Fruit fly (Drosophila melanogaster) whole organism, embryonic: ENCODE measurements around the gene CG7546.
A peak's percentile ranks its signal among the peaks of the same experiment; 100 is the strongest.

Experiments
- Awh ChIP-seq: fragments of 200-800 bp; sonication (Bioruptor generic); IDR thresholded peaks from 2 replicates; pipeline ENCODE4, ENCODE4 v1.3.6; 2022; ENCODE audit warnings: missing biosample characterization, missing genetic modification characterization
- B-H1 ChIP-seq: fragments of 200-800 bp; sonication (Bioruptor generic); IDR thresholded peaks from 3 replicates; pipeline ENCODE4 v1.3.6; 2022; ENCODE audit warnings: missing biosample characterization, missing genetic modification characterization
- CG10267 ChIP-seq: fragments of 200-800 bp; sonication (Bioruptor generic); optimal IDR thresholded peaks from 2 replicates; lab custom pipeline; 2018; ENCODE audit warnings: missing biosample characterization, mild to moderate bottlenecking, missing genetic modification characterization, moderate library complexity
- CG10979 ChIP-seq: fragments of 200-800 bp; sonication (Bioruptor generic); optimal IDR thresholded peaks from 2 replicates; lab custom pipeline; 2018; ENCODE audit warnings: missing biosample characterization, mild to moderate bottlenecking, missing genetic modification characterization, moderate library complexity
- CG11504 ChIP-seq: fragments of 200-800 bp; sonication (Bioruptor generic); optimal IDR thresholded peaks from 3 replicates; lab custom pipeline; 2019; ENCODE audit warnings: missing biosample characterization, mild to moderate bottlenecking, missing genetic modification characterization, moderate library complexity
- CG12391 ChIP-seq: fragments of 200-800 bp; sonication (Bioruptor generic); optimal IDR thresholded peaks from 3 replicates; lab custom pipeline; 2018; ENCODE audit warnings: missing biosample characterization, mild to moderate bottlenecking, missing genetic modification characterization, moderate library complexity
- CG13287 ChIP-seq: fragments of 200-800 bp; sonication (Bioruptor generic); IDR thresholded peaks from 2 replicates; pipeline ENCODE4 v1.3.6; 2022; ENCODE audit warnings: missing biosample characterization, missing genetic modification characterization; ENCODE audit not compliant: partially characterized antibody
- CG14710 ChIP-seq: fragments of 200-800 bp; sonication (Bioruptor generic); optimal IDR thresholded peaks from 3 replicates; lab custom pipeline; 2019; ENCODE audit warnings: missing biosample characterization, mild to moderate bottlenecking, missing genetic modification characterization, moderate library complexity
- CG2129 ChIP-seq: fragments of 200-800 bp; sonication (Bioruptor generic); IDR thresholded peaks from 2 replicates; pipeline ENCODE4 v1.3.6; 2022; ENCODE audit warnings: missing biosample characterization, missing genetic modification characterization; ENCODE audit not compliant: partially characterized antibody
- CG30403 ChIP-seq: fragments of 200-800 bp; sonication (Bioruptor generic); optimal IDR thresholded peaks from 3 replicates; lab custom pipeline; 2016; ENCODE audit warnings: missing biosample characterization, missing genetic modification characterization
- CG31365 ChIP-seq: fragments of 200-800 bp; sonication (Bioruptor generic); optimal IDR thresholded peaks from 2 replicates; lab custom pipeline; 2018; ENCODE audit warnings: missing biosample characterization, mild to moderate bottlenecking, missing genetic modification characterization
- CG4404 ChIP-seq: fragments of 200-800 bp; sonication (Bioruptor generic); IDR thresholded peaks from 2 replicates; pipeline ENCODE4 v1.3.6; 2022; ENCODE audit warnings: missing biosample characterization, missing genetic modification characterization
- CG4820 ChIP-seq: fragments of 200-800 bp; sonication (Bioruptor generic); optimal IDR thresholded peaks from 3 replicates; lab custom pipeline; 2016; ENCODE audit warnings: missing biosample characterization, missing genetic modification characterization
- CG7963 ChIP-seq: fragments of 200-800 bp; sonication (Bioruptor generic); IDR thresholded peaks from 3 replicates; pipeline ENCODE4 v1.3.6; 2022; ENCODE audit warnings: missing biosample characterization, missing genetic modification characterization; ENCODE audit not compliant: partially characterized antibody
- CG8359 ChIP-seq: fragments of 200-800 bp; sonication (Bioruptor generic); optimal IDR thresholded peaks from 2 replicates; lab custom pipeline; 2017; ENCODE audit warnings: missing biosample characterization, mild to moderate bottlenecking, missing genetic modification characterization, borderline replicate concordance
- CG9797 ChIP-seq: fragments of 200-800 bp; sonication (Bioruptor generic); optimal IDR thresholded peaks from 3 replicates; lab custom pipeline; 2018; ENCODE audit warnings: missing biosample characterization, mild to moderate bottlenecking, missing genetic modification characterization
- CTCF ChIP-seq: fragments of 200-800 bp; sonication (Bioruptor generic); optimal IDR thresholded peaks from 2 replicates; lab custom pipeline; 2017; ENCODE audit warnings: missing biosample characterization, mild to moderate bottlenecking, missing genetic modification characterization, moderate library complexity
- Dip3 ChIP-seq: fragments of 200-800 bp; sonication (Bioruptor generic); optimal IDR thresholded peaks from 3 replicates; lab custom pipeline; 2016; ENCODE audit warnings: missing biosample characterization, missing genetic modification characterization
- Dll ChIP-seq: fragments of 200-800 bp; sonication (Bioruptor generic); IDR thresholded peaks from 4 replicates; pipeline ENCODE4 v1.3.6; 2022; ENCODE audit warnings: missing biosample characterization, missing genetic modification characterization; ENCODE audit not compliant: partially characterized antibody
- Doc3 ChIP-seq: fragments of 200-800 bp; sonication (Bioruptor generic); IDR thresholded peaks from 3 replicates; pipeline ENCODE4 v1.3.6; 2022; ENCODE audit warnings: missing biosample characterization, missing genetic modification characterization; ENCODE audit not compliant: partially characterized antibody
- Drgx ChIP-seq: fragments of 200-800 bp; sonication (Bioruptor generic); IDR thresholded peaks from 2 replicates; pipeline ENCODE4 v1.3.6; 2022; ENCODE audit warnings: missing biosample characterization, missing genetic modification characterization
- E2f2 ChIP-seq: fragments of 200-800 bp; sonication (Bioruptor generic); IDR thresholded peaks from 2 replicates; pipeline ENCODE4 v1.3.6; 2022; ENCODE audit warnings: missing biosample characterization, missing genetic modification characterization
- Gug ChIP-seq: fragments of 200-800 bp; sonication (Bioruptor generic); IDR thresholded peaks from 4 replicates; pipeline ENCODE4 v1.3.6; 2022; ENCODE audit warnings: missing biosample characterization, missing genetic modification characterization
- HHEX ChIP-seq: fragments of 200-800 bp; sonication (Bioruptor generic); optimal IDR thresholded peaks from 3 replicates; lab custom pipeline; 2017; ENCODE audit warnings: missing biosample characterization, mild to moderate bottlenecking, missing genetic modification characterization, missing genetic modification reagents
- Hand ChIP-seq: fragments of 200-800 bp; sonication (Bioruptor generic); optimal IDR thresholded peaks from 2 replicates; lab custom pipeline; 2017; ENCODE audit warnings: mild to moderate bottlenecking, missing biosample characterization, missing genetic modification reagents, missing genetic modification characterization
- Hmr ChIP-seq: fragments of 200-800 bp; sonication (Bioruptor generic); optimal IDR thresholded peaks from 3 replicates; lab custom pipeline; 2017; ENCODE audit warnings: mild to moderate bottlenecking, missing biosample characterization, missing genetic modification reagents, missing genetic modification characterization
- Hr78 ChIP-seq, 2 experiments: fragments of 200-800 bp in 1 of 2; fragments of >200 bp in 1 of 2; sonication (Bioruptor generic) in 1 of 2; optimal IDR thresholded peaks; 2 replicates each; lab custom pipeline; 2017 to 2019; ENCODE audit warnings: missing biosample characterization in 2 of 2, missing genetic modification characterization in 2 of 2, mild to moderate bottlenecking in 1 of 2, moderate library complexity in 1 of 2
- Scr ChIP-seq: fragments of 200-800 bp; sonication (Bioruptor generic); IDR thresholded peaks from 2 replicates; pipeline ENCODE4 v1.3.6; 2022; ENCODE audit warnings: missing biosample characterization, missing genetic modification characterization; ENCODE audit not compliant: partially characterized antibody
- Sox100B ChIP-seq: fragments of 200-800 bp; sonication (Bioruptor generic); optimal IDR thresholded peaks from 3 replicates; lab custom pipeline; 2018; ENCODE audit warnings: missing biosample characterization, mild to moderate bottlenecking, missing genetic modification characterization
- cato ChIP-seq: fragments of 200-800 bp; sonication (Bioruptor generic); optimal IDR thresholded peaks from 2 replicates; lab custom pipeline; 2016; ENCODE audit warnings: missing biosample characterization, missing genetic modification characterization, borderline replicate concordance
- caup ChIP-seq: fragments of 200-800 bp; sonication (Bioruptor generic); optimal IDR thresholded peaks from 3 replicates; lab custom pipeline; 2017; ENCODE audit warnings: missing biosample characterization, mild to moderate bottlenecking, missing genetic modification characterization, moderate library complexity; ENCODE audit not compliant: severe bottlenecking
- ind ChIP-seq: fragments of 200-800 bp; sonication (Bioruptor generic); optimal IDR thresholded peaks from 3 replicates; lab custom pipeline; 2016; ENCODE audit warnings: missing biosample characterization, missing genetic modification characterization
- klu ChIP-seq: fragments of 200-800 bp; sonication (Bioruptor generic); IDR thresholded peaks from 2 replicates; pipeline ENCODE4 v1.3.6; 2022; ENCODE audit warnings: missing biosample characterization, missing genetic modification characterization
- pb ChIP-seq: fragments of 200-800 bp; sonication (Bioruptor generic); optimal IDR thresholded peaks from 3 replicates; lab custom pipeline; 2016; ENCODE audit warnings: missing biosample characterization, missing genetic modification characterization
- phol ChIP-seq: fragments of 200-800 bp; sonication (Bioruptor generic); optimal IDR thresholded peaks from 3 replicates; lab custom pipeline; 2018; ENCODE audit warnings: missing biosample characterization, mild to moderate bottlenecking, missing genetic modification characterization, moderate library complexity
- pita ChIP-seq: fragments of 200-800 bp; sonication (Bioruptor generic); optimal IDR thresholded peaks from 2 replicates; lab custom pipeline; 2017; ENCODE audit warnings: missing biosample characterization, mild to moderate bottlenecking, missing genetic modification characterization
- pzg ChIP-seq: fragments of 200-800 bp; sonication (Bioruptor generic); optimal IDR thresholded peaks from 3 replicates; lab custom pipeline; 2018; ENCODE audit warnings: missing biosample characterization, mild to moderate bottlenecking, missing genetic modification characterization, moderate library complexity
- stwl ChIP-seq: fragments of 200-800 bp; sonication (Bioruptor generic); optimal IDR thresholded peaks from 3 replicates; lab custom pipeline; 2018; ENCODE audit warnings: missing biosample characterization, mild to moderate bottlenecking, missing genetic modification characterization, moderate library complexity
- sug ChIP-seq: fragments of 200-800 bp; optimal IDR thresholded peaks from 2 replicates; lab custom pipeline; 2019; ENCODE audit warnings: missing biosample characterization, mild to moderate bottlenecking, missing genetic modification characterization, moderate library complexity
- tio ChIP-seq: fragments of 200-800 bp; sonication (Bioruptor generic); optimal IDR thresholded peaks from 2 replicates; lab custom pipeline; 2017; ENCODE audit warnings: missing biosample characterization, missing genetic modification characterization, inconsistent platforms
- trem ChIP-seq: fragments of 200-800 bp; optimal IDR thresholded peaks from 3 replicates; lab custom pipeline; 2019; ENCODE audit warnings: missing biosample characterization, mild to moderate bottlenecking, missing genetic modification characterization, moderate library complexity
- twi ChIP-seq: fragments of 200-800 bp; optimal IDR thresholded peaks from 2 replicates; lab custom pipeline; 2019; ENCODE audit warnings: missing biosample characterization, mild to moderate bottlenecking, missing genetic modification characterization, moderate library complexity
- tx ChIP-seq: fragments of 200-800 bp; sonication (Bioruptor generic); optimal IDR thresholded peaks from 2 replicates; lab custom pipeline; 2016; ENCODE audit warnings: missing biosample characterization, missing genetic modification characterization
- unpg ChIP-seq: fragments of 200-800 bp; sonication (Bioruptor generic); optimal IDR thresholded peaks from 3 replicates; lab custom pipeline; 2018; ENCODE audit warnings: missing biosample characterization, mild to moderate bottlenecking, missing genetic modification characterization, moderate library complexity
- vvl ChIP-seq: fragments of 200-800 bp; sonication (Bioruptor generic); IDR thresholded peaks from 2 replicates; pipeline ENCODE4 v1.3.6; 2022; ENCODE audit warnings: missing biosample characterization, missing genetic modification characterization
- z ChIP-seq: fragments of 200-800 bp; sonication (Bioruptor generic); IDR thresholded peaks from 3 replicates; pipeline ENCODE4 v1.3.6; 2022; ENCODE audit warnings: missing biosample characterization, missing genetic modification characterization

Gene CG7546

DNA sequence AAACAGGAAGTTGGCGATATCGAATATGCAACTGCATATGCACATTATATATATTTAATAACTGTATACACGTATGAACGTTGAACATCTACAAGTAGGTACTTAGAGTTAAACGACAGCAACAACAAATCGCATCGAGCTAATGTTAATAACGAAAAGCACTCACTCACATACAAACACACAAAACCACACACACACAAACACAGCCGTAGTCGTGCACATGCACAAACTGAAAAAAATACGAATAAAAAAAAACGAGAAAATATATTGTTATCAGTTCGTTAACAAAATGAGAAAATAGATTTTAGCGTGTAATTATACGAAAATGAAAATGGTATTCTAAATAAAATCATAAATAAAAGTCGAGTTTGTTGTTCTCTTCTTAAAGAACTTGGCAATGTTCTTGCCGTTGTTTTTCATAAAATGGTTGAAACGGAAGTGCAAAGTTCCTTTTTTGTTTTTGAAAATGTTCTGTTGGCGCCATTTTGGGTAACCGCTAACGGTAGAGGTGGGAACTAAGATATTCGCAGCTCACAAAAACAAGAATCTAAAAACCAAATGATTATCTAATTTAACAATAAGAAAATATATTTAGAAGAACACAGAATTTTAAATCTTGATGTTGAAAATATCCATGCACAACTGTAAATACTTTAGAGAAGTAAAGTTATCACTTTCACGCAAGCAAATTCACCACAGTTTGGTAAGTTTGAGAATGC, 17.0 kb downstream of the CG7546 start:
- TF ChIP-seq phol (tag; lab: Kevin White, UChicago) (peak; percentile 56), z (GFP tag; lab: Robert Waterston, UW) (peak; percentile 57; the same call in 1 of the 3 replicates), Gug (no peak), twi (no peak), Dll (GFP tag; lab: Robert Waterston, UW) (no peak), Drgx (GFP tag; lab: Robert Waterston, UW) (no peak), tio (GFP tag; lab: Kevin White, UChicago) (no peak), pita (GFP tag; lab: Kevin White, UChicago) (no peak), CG13287 (GFP tag; lab: Robert Waterston, UW) (no peak), CG4404 (GFP tag; lab: Robert Waterston, UW) (no peak), B-H1 (GFP tag; lab: Robert Waterston, UW) (no peak), Dip3 (GFP tag; lab: Kevin White, UChicago) (no peak), E2f2 (peak; percentile 81), unpg (GFP tag; lab: Kevin White, UChicago) (no peak), CG8359 (GFP tag; lab: Kevin White, UChicago) (no peak), CTCF (peak; percentile 50), trem (tag; lab: Kevin White, UChicago) (no peak), CG4820 (GFP tag; lab: Kevin White, UChicago) (no peak), Doc3 (GFP tag; lab: Robert Waterston, UW) (no peak), Hand (GFP tag; lab: Kevin White, UChicago) (no peak), tx (GFP tag; lab: Kevin White, UChicago) (no peak), caup (GFP tag; lab: Kevin White, UChicago) (no peak), klu (GFP tag; lab: Robert Waterston, UW) (no peak), cato (GFP tag; lab: Kevin White, UChicago) (no peak)

DNA sequence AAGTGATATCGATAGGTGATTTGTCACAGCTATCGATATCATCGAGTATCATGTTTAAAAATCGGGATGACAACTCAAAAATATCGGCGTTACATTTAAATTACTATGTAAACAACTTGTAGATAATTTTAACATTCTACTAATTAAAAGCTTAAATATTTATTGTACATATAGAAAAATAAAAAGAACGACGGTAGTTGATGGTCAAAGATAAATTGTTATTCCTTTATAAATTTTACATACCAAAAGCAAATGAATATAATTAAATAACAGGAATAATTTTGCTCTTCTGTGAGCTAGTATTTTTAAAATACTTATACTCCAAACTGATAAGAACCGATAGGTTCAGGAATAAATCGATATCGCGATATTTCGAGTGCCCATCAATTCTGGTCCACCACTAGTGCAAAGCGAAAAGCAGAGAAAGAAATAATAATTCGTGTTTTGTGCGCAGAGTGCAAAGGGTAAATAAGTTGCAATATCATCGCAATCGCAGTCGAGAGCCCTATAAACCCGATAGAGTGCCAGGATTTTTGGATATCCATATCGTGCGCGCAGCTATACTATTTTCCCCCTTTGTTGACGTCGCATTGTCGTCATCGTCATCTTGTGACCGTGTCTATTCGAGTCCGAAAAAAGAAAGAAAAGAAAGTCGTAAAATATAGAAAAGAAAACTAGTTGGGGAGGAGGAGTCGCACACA, 17.7 kb downstream of the CG7546 start, which contains the start of gene lqf:
Gene lqf, plus strand, starts transcription at position 401 of the 701 bp plus-strand sequence.
- TF ChIP-seq Sox100B (GFP tag; lab: Kevin White, UChicago) (peak; percentile 9), pb (GFP tag; lab: Kevin White, UChicago) (no peak), Hmr (peak; percentile 21), E2f2 (peak; percentile 75), CG7963 (GFP tag; lab: Robert Waterston, UW) (peak; percentile 84), pzg (GFP tag; lab: Kevin White, UChicago) (peak; percentile 44), vvl (GFP tag; lab: Robert Waterston, UW) (peak; percentile 12; the same call in 1 of the 2 replicates), trem (tag; lab: Kevin White, UChicago) (peak; percentile 5), Awh (GFP tag; lab: Robert Waterston, UW) (no peak), CG12391 (tag; lab: Kevin White, UChicago) (peak; percentile 53), CG11504 (tag; lab: Kevin White, UChicago) (peak; percentile 37), CG14710 (peak; percentile 72), stwl (tag; lab: Kevin White, UChicago) (peak; percentile 37), CG30403 (GFP tag; lab: Kevin White, UChicago) (peak; percentile 61), CG10267 (tag; lab: Kevin White, UChicago) (peak; percentile 24), ind (GFP tag; lab: Kevin White, UChicago) (peak; percentile 6), CG31365 (tag; lab: Kevin White, UChicago) (no peak), Scr (GFP tag; lab: Robert Waterston, UW) (peak; percentile 92), CG10979 (tag; lab: Kevin White, UChicago) (no peak), CG9797 (GFP tag; lab: Kevin White, UChicago) (peak; percentile 31), sug (tag; lab: Kevin White, UChicago) (peak; percentile 33), CG2129 (peak; percentile 66), HHEX (GFP tag; lab: Kevin White, UChicago) (no peak), Hr78 (GFP tag; optimal IDR thresholded peaks at IDR 0.05; lab: Kevin White, UChicago) (peak in 1 of 2 experiments; percentile 24)
